Worm (Caenorhabditis elegans) whole organism, midembryonic: ENCODE measurements around the gene clec-58.
"Not testable (repeated sequence)": the region's sequence is repeated elsewhere in the genome, so short reads cannot be mapped to it uniquely, and the experiment has no call there.

Experiments used
- T22C8.4 ChIP-seq: fragments of 200-800 bp; sonication (Bioruptor generic); IDR thresholded peaks from 2 replicates; pipeline ENCODE4 v1.3.6; 2022; ENCODE audit warnings: missing genetic modification characterization, missing compliant biosample characterization
- cog-1 ChIP-seq: sonication (generic microtip); optimal IDR thresholded peaks from 2 replicates; lab custom pipeline; 2016; ENCODE audit warnings: missing genetic modification characterization, missing compliant biosample characterization
- flt-1 ChIP-seq: fragments of 200-800 bp; sonication (Bioruptor generic); IDR thresholded peaks from 2 replicates; pipeline ENCODE4 v1.3.6; 2022; ENCODE audit warnings: missing genetic modification characterization, missing compliant biosample characterization
- tab-1 ChIP-seq: fragments of 200-800 bp; sonication (Bioruptor generic); IDR thresholded peaks from 2 replicates; pipeline ENCODE4 v1.3.6; 2022; ENCODE audit warnings: missing genetic modification characterization, missing compliant biosample characterization
- ztf-23 ChIP-seq: fragments of 200-800 bp; sonication (Bioruptor generic); IDR thresholded peaks from 2 replicates; pipeline ENCODE4 v1.3.6; 2022; ENCODE audit warnings: missing genetic modification reagents, missing genetic modification characterization, missing compliant biosample characterization
- ztf-29 ChIP-seq: fragments of 200-800 bp; sonication (Bioruptor generic); IDR thresholded peaks from 2 replicates; pipeline ENCODE4 v1.3.6; 2022; ENCODE audit warnings: missing genetic modification reagents, missing genetic modification characterization, missing compliant biosample characterization

DNA sequence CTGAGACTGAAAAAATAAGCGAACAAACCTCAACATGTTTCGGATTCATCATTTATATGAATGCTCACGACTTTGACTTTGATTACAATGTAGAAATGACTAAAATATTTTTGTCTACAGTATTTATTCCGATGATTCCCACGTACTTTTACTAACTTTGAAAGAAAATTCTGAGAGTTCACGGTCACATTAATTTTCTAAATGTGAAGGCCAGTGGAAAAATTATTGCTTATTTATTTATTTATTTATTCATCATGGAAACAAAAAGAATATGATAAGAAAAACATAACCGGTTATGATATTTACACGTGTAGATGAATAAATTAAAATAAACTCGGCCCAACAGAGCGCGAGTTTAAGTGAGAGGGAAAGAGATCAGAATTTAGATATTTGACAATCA, 17.1 kb upstream of the clec-58 start, which contains the start of gene ZK666.8:
- not testable (repeated sequence) for TF ChIP-seq tab-1 (GFP tag; lab: Robert Waterston, UW); flt-1 (GFP tag; lab: Robert Waterston, UW); T22C8.4 (GFP tag; lab: Robert Waterston, UW); ztf-29 (GFP tag; lab: Robert Waterston, UW); cog-1 (tag; lab: Kevin White, UChicago); ztf-23 (GFP tag; lab: Robert Waterston, UW)
